Worm (Caenorhabditis elegans) whole organism, mixed stage, embryonic: ENCODE results near the gene mfsd-11.
A peak's percentile ranks its signal among the peaks of the same experiment; 100 is the strongest.

Source experiments
- M03D4.4 ChIP-seq: sonication (generic microtip); optimal IDR thresholded peaks from 2 replicates; lab custom pipeline; 2017; ENCODE audit warnings: mild to moderate bottlenecking, missing genetic modification characterization, missing compliant biosample characterization
- bed-3 ChIP-seq: fragments of 200-800 bp; sonication (Bioruptor generic); optimal IDR thresholded peaks from 3 replicates; lab custom pipeline; 2018; ENCODE audit warnings: mild to moderate bottlenecking, missing genetic modification characterization, moderate library complexity, missing compliant biosample characterization
- blmp-1 ChIP-seq: fragments of 150-350 bp; optimal IDR thresholded peaks from 2 replicates; lab custom pipeline; 2014; ENCODE audit warnings: missing biosample characterization, missing genetic modification characterization
- ceh-39 ChIP-seq: fragments of 150-350 bp; optimal IDR thresholded peaks from 2 replicates; lab custom pipeline; 2014; ENCODE audit warnings: missing biosample characterization, missing genetic modification characterization
- ceh-43 ChIP-seq: fragments of 200-800 bp; sonication (Bioruptor generic); optimal IDR thresholded peaks from 2 replicates; lab custom pipeline; 2018; ENCODE audit warnings: mild to moderate bottlenecking, missing genetic modification characterization, moderate library complexity, missing compliant biosample characterization
- ceh-83 ChIP-seq: fragments of 200-800 bp; sonication (Bioruptor generic); optimal IDR thresholded peaks from 2 replicates; lab custom pipeline; 2018; ENCODE audit warnings: mild to moderate bottlenecking, missing genetic modification characterization, missing compliant biosample characterization
- ces-1 ChIP-seq: fragments of 150-350 bp; optimal IDR thresholded peaks from 2 replicates; lab custom pipeline; 2014; ENCODE audit warnings: missing biosample characterization, missing genetic modification reagents, missing genetic modification characterization
- cnd-1 ChIP-seq: fragments of 200-800 bp; sonication (Bioruptor generic); optimal IDR thresholded peaks from 2 replicates; lab custom pipeline; 2018; ENCODE audit warnings: mild to moderate bottlenecking, missing genetic modification characterization, missing compliant biosample characterization
- drap-1 ChIP-seq: fragments of 200-800 bp; sonication (Bioruptor generic); optimal IDR thresholded peaks from 3 replicates; lab custom pipeline; 2018; ENCODE audit warnings: mild to moderate bottlenecking, missing genetic modification characterization, missing compliant biosample characterization
- elt-1 ChIP-seq: sonication (generic microtip); optimal IDR thresholded peaks from 2 replicates; lab custom pipeline; 2017; ENCODE audit warnings: missing genetic modification characterization, mild to moderate bottlenecking, missing compliant biosample characterization, antibody characterized with exemption, moderate library complexity, borderline replicate concordance; ENCODE audit not compliant: insufficient read depth
- elt-3 ChIP-seq: fragments of 150-350 bp; optimal IDR thresholded peaks from 2 replicates; lab custom pipeline; 2014; ENCODE audit warnings: missing biosample characterization, missing genetic modification characterization
- flh-1 ChIP-seq: fragments of 200-800 bp; sonication (Bioruptor generic); optimal IDR thresholded peaks from 2 replicates; lab custom pipeline; 2018; ENCODE audit warnings: mild to moderate bottlenecking, missing genetic modification characterization, moderate library complexity, missing compliant biosample characterization
- ham-2 ChIP-seq: fragments of 200-800 bp; sonication (Bioruptor generic); optimal IDR thresholded peaks from 2 replicates; lab custom pipeline; 2018; ENCODE audit warnings: mild to moderate bottlenecking, missing genetic modification characterization, missing compliant biosample characterization
- hlh-1 ChIP-seq: fragments of 150-350 bp; optimal IDR thresholded peaks from 2 replicates; lab custom pipeline; 2014; ENCODE audit warnings: missing biosample characterization, missing genetic modification reagents, missing genetic modification characterization
- lin-13 ChIP-seq: fragments of 150-350 bp; optimal IDR thresholded peaks from 2 replicates; lab custom pipeline; 2014; ENCODE audit warnings: missing biosample characterization, missing genetic modification characterization
- lin-32 ChIP-seq: fragments of 200-800 bp; sonication (Bioruptor generic); optimal IDR thresholded peaks from 2 replicates; lab custom pipeline; 2018; ENCODE audit warnings: mild to moderate bottlenecking, missing genetic modification characterization, missing compliant biosample characterization
- lsy-2 ChIP-seq: fragments of 150-350 bp; optimal IDR thresholded peaks from 2 replicates; lab custom pipeline; 2014; ENCODE audit warnings: missing biosample characterization, missing genetic modification characterization
- mab-5 ChIP-seq: fragments of 150-350 bp; optimal IDR thresholded peaks from 2 replicates; lab custom pipeline; 2014; ENCODE audit warnings: missing biosample characterization, missing genetic modification characterization
- mep-1 ChIP-seq: fragments of 150-350 bp; optimal IDR thresholded peaks from 2 replicates; lab custom pipeline; 2017; ENCODE audit warnings: missing biosample characterization, missing genetic modification reagents, missing genetic modification characterization, inconsistent platforms
- mls-2 ChIP-seq: sonication (generic microtip); optimal IDR thresholded peaks from 2 replicates; lab custom pipeline; 2016; ENCODE audit warnings: mild to moderate bottlenecking, missing genetic modification characterization, moderate library complexity, missing compliant biosample characterization
- nhr-12 ChIP-seq: fragments of 150-350 bp; optimal IDR thresholded peaks from 2 replicates; lab custom pipeline; 2014; ENCODE audit warnings: missing biosample characterization, missing genetic modification characterization
- nhr-2 ChIP-seq: fragments of 150-350 bp; optimal IDR thresholded peaks from 2 replicates; lab custom pipeline; 2014; ENCODE audit warnings: missing biosample characterization, missing genetic modification characterization
- nhr-237 ChIP-seq: fragments of 150-350 bp; optimal IDR thresholded peaks from 2 replicates; lab custom pipeline; 2014; ENCODE audit warnings: missing biosample characterization, missing genetic modification characterization
- nhr-28 ChIP-seq: fragments of 150-350 bp; optimal IDR thresholded peaks from 2 replicates; lab custom pipeline; 2014; ENCODE audit warnings: missing biosample characterization, missing genetic modification characterization
- pha-4 ChIP-seq: fragments of 150-350 bp; optimal IDR thresholded peaks from 2 replicates; lab custom pipeline; 2018; ENCODE audit warnings: missing biosample characterization, missing genetic modification reagents, missing genetic modification characterization
- sem-2 ChIP-seq: fragments of 200-800 bp; sonication (Bioruptor generic); optimal IDR thresholded peaks from 2 replicates; lab custom pipeline; 2018; ENCODE audit warnings: mild to moderate bottlenecking, missing genetic modification characterization, missing compliant biosample characterization
- tbx-8 ChIP-seq: fragments of 200-800 bp; sonication (Bioruptor generic); optimal IDR thresholded peaks from 2 replicates; lab custom pipeline; 2018; ENCODE audit warnings: mild to moderate bottlenecking, missing genetic modification characterization, moderate library complexity, missing compliant biosample characterization
- unc-120 ChIP-seq: sonication (generic microtip); optimal IDR thresholded peaks from 2 replicates; lab custom pipeline; 2017; ENCODE audit warnings: missing genetic modification characterization, missing compliant biosample characterization; ENCODE audit not compliant: poor library complexity, severe bottlenecking
- unc-62 ChIP-seq: fragments of 150-350 bp; optimal IDR thresholded peaks from 2 replicates; lab custom pipeline; 2014; ENCODE audit warnings: missing biosample characterization, missing genetic modification reagents, missing genetic modification characterization
- zip-8 ChIP-seq: fragments of 150-350 bp; optimal IDR thresholded peaks from 2 replicates; lab custom pipeline; 2014; ENCODE audit warnings: missing biosample characterization, missing genetic modification characterization
- ztf-11 ChIP-seq: fragments of 150-350 bp; optimal IDR thresholded peaks from 2 replicates; lab custom pipeline; 2014; ENCODE audit warnings: missing biosample characterization, missing genetic modification characterization

Gene mfsd-11

ce11 chrX:12188280-12189071 is 34.6 kb upstream of the mfsd-11 start:
- TF ChIP-seq blmp-1 (tag; lab: Kevin White, UChicago) (no peak), unc-120 (tag; lab: Kevin White, UChicago) (no peak), flh-1 (GFP tag; lab: Kevin White, UChicago) (no peak), cnd-1 (tag; lab: Kevin White, UChicago) (no peak), ces-1 (GFP tag; lab: Kevin White, UChicago) (no peak), M03D4.4 (tag; lab: Kevin White, UChicago) (no peak), nhr-237 (tag; lab: Kevin White, UChicago) (no peak), bed-3 (GFP tag; lab: Kevin White, UChicago) (no peak), ceh-43 (no peak), pha-4 (tag; lab: Kevin White, UChicago) (no peak), drap-1 (no peak), zip-8 (tag; lab: Kevin White, UChicago) (no peak), nhr-12 (tag; lab: Kevin White, UChicago) (no peak), ceh-39 (tag; lab: Kevin White, UChicago) (no peak), lin-13 (tag; lab: Kevin White, UChicago) (no peak), unc-62 (GFP tag; lab: Kevin White, UChicago) (peak; percentile 21), ham-2 (GFP tag; lab: Kevin White, UChicago) (no peak), nhr-2 (tag; lab: Kevin White, UChicago) (peak; percentile 46), lsy-2 (tag; lab: Kevin White, UChicago) (no peak), lin-32 (GFP tag; lab: Kevin White, UChicago) (peak; percentile 60)

ce11 chrX:12186592-12186991 is 32.7 kb upstream of the mfsd-11 start:
- TF ChIP-seq pha-4 (tag; lab: Kevin White, UChicago) = no peak
- no peak for TF ChIP-seq lsy-2 (tag; lab: Kevin White, UChicago)
- no peak for TF ChIP-seq tbx-8
- TF ChIP-seq ceh-83 (GFP tag; lab: Kevin White, UChicago) = no peak
- no peak for TF ChIP-seq bed-3 (GFP tag; lab: Kevin White, UChicago)
- TF ChIP-seq elt-1 (tag; lab: Kevin White, UChicago) = no peak
- no peak for TF ChIP-seq mep-1 (tag; lab: Kevin White, UChicago)
- no peak for TF ChIP-seq ceh-39 (tag; lab: Kevin White, UChicago)
- no peak for TF ChIP-seq sem-2 (GFP tag; lab: Kevin White, UChicago)
- TF ChIP-seq M03D4.4 (tag; lab: Kevin White, UChicago) = no peak
- no peak for TF ChIP-seq ztf-11 (tag; lab: Kevin White, UChicago)
- TF ChIP-seq nhr-237 (tag; lab: Kevin White, UChicago) = no peak
- TF ChIP-seq zip-8 (tag; lab: Kevin White, UChicago) = no peak
- TF ChIP-seq cnd-1 (tag; lab: Kevin White, UChicago) = no peak

- TF ChIP-seq nhr-28 (tag; lab: Kevin White, UChicago) (no peak), hlh-1 (tag; lab: Kevin White, UChicago) (peak; percentile 1)
- TF ChIP-seq, all 35 proteins: peak for 1
Measured at ce11 chrX:12185847-12186559, 32.1 kb upstream of the mfsd-11 start.

- TF ChIP-seq nhr-237 (tag; lab: Kevin White, UChicago) (peak; percentile 18), ces-1 (GFP tag; lab: Kevin White, UChicago) (peak; percentile 99), mls-2 (tag; lab: Kevin White, UChicago) (no peak), ztf-11 (tag; lab: Kevin White, UChicago) (no peak), elt-3 (no peak), mab-5 (tag; lab: Kevin White, UChicago) (peak; percentile 1), ham-2 (GFP tag; lab: Kevin White, UChicago) (peak; percentile 6)
Measured at ce11 chrX:12184393-12184792, 30.5 kb upstream of the mfsd-11 start.
